Worm (Caenorhabditis elegans) whole organism, dauer: ENCODE measurements around the gene F44A6.3.

Experiments
- unc-62 ChIP-seq: sonication (generic microtip); optimal IDR thresholded peaks from 2 replicates; lab custom pipeline; 2017; ENCODE audit warnings: missing biosample characterization, missing genetic modification reagents, missing genetic modification characterization

Gene F44A6.3

ce11 chrX:10212469-10212868 is at the start of gene F44A6.3:
Gene F44A6.3, plus strand, starts transcription at chrX:10212769.
- no peak for TF ChIP-seq unc-62

- no peak for TF ChIP-seq unc-62
Measured at ce11 chrX:10163212-10163611, 49.4 kb upstream of the F44A6.3 start.

ce11 chrX:10167005-10167404 is 45.6 kb upstream of the F44A6.3 start, which contains the start of gene rnp-9:
Gene rnp-9, plus strand, starts transcription at chrX:10167305.
- TF ChIP-seq unc-62: no peak

- TF ChIP-seq unc-62: no peak
Measured at ce11 chrX:10168534-10168933, 44.0 kb upstream of the F44A6.3 start.

- TF ChIP-seq unc-62: no peak
Measured at ce11 chrX:10170598-10170997, 42.0 kb upstream of the F44A6.3 start.

- TF ChIP-seq unc-62: no peak
Measured at ce11 chrX:10172004-10172584, 40.5 kb upstream of the F44A6.3 start, which contains the start of gene C07A4.2. Gene C07A4.2, plus strand, starts transcription at chrX:10172198.

- TF ChIP-seq unc-62: no peak
Measured at ce11 chrX:10174683-10175082, 37.9 kb upstream of the F44A6.3 start, which contains the start of gene C07A4.3. Gene C07A4.3, plus strand, starts transcription at chrX:10174983.

- TF ChIP-seq unc-62: no peak
Measured at ce11 chrX:10176295-10176694, 36.3 kb upstream of the F44A6.3 start, which contains the start of gene ncs-4. Gene ncs-4, plus strand, starts transcription at chrX:10176521.

- no peak for TF ChIP-seq unc-62
Measured at ce11 chrX:10182613-10183012, 30.0 kb upstream of the F44A6.3 start.

ce11 chrX:10183695-10184094 is 28.9 kb upstream of the F44A6.3 start, which contains the start of gene arrd-28:
Gene arrd-28, plus strand, starts transcription at chrX:10183995.
- TF ChIP-seq unc-62: no peak

ce11 chrX:10184708-10185107 is 27.9 kb upstream of the F44A6.3 start:
- no peak for TF ChIP-seq unc-62

ce11 chrX:10188493-10188895 is 24.1 kb upstream of the F44A6.3 start:
- TF ChIP-seq unc-62: no peak

- TF ChIP-seq unc-62: no peak
Measured at ce11 chrX:10189244-10189643, 23.3 kb upstream of the F44A6.3 start.

- no peak for TF ChIP-seq unc-62
Measured at ce11 chrX:10189805-10190204, 22.8 kb upstream of the F44A6.3 start.

- TF ChIP-seq unc-62: no peak
Measured at ce11 chrX:10194327-10195096, 18.1 kb upstream of the F44A6.3 start, which contains the start of gene myrf-2. Gene myrf-2, minus strand, starts transcription at chrX:10194377.

ce11 chrX:10197204-10197756 is 15.3 kb upstream of the F44A6.3 start, which contains the start of gene nucb-1:
Gene nucb-1, plus strand, starts transcription at chrX:10197706.
- no peak for TF ChIP-seq unc-62

- TF ChIP-seq unc-62: no peak
Measured at ce11 chrX:10199202-10199601, 13.4 kb upstream of the F44A6.3 start.

- no peak for TF ChIP-seq unc-62
Measured at ce11 chrX:10203501-10203900, 9.1 kb upstream of the F44A6.3 start.
